In genomic region chrX:19154998-19155397, dm6 we compare ENCODE assay signal across 1 fruit fly cellular context.
TF ChIP-seq lines count a peak whose summit lies in the region.

No protein-coding gene starts in this region.

TF ChIP-seq in whole organism, embryonic, 481 proteins besides CTCF, POLR2A, EP300 and RAD21 (continued from another document and continues in another):
- no peak for TF ChIP-seq Doc3 (GFP tag; IDR thresholded peaks at IDR 0.05; lab: Robert Waterston, UW; ENCODE audit: partially characterized antibody)
- TF ChIP-seq CG3838 (GFP tag; optimal IDR thresholded peaks at IDR 0.05; lab: Kevin White, UChicago): peak; percentile 35
- TF ChIP-seq Ets97D (GFP tag; optimal IDR thresholded peaks at IDR 0.05; lab: Kevin White, UChicago): peak; percentile 70
- peak; percentile 72 for TF ChIP-seq dati (GFP tag; IDR thresholded peaks at IDR 0.05; lab: Robert Waterston, UW)
- peak; percentile 85 to 96 for TF ChIP-seq bsh (GFP tag; optimal IDR thresholded peaks at IDR 0.05; lab: Kevin White, UChicago)
- peak; percentile 73 for TF ChIP-seq kah (GFP tag; optimal IDR thresholded peaks at IDR 0.05; lab: Kevin White, UChicago)
- TF ChIP-seq abd-A (tag; optimal IDR thresholded peaks at IDR 0.05; lab: Kevin White, UChicago): no peak
- no peak for TF ChIP-seq Taf1 (GFP tag; IDR thresholded peaks at IDR 0.05; lab: Robert Waterston, UW)
- peak; percentile 81 for TF ChIP-seq Side (GFP tag; optimal IDR thresholded peaks at IDR 0.05; lab: Kevin White, UChicago)
- TF ChIP-seq CG42726 (GFP tag; IDR thresholded peaks at IDR 0.05; lab: Robert Waterston, UW; ENCODE audit: partially characterized antibody): no peak
- peak; percentile 86 for TF ChIP-seq CG8089 (GFP tag; optimal IDR thresholded peaks at IDR 0.05; lab: Kevin White, UChicago)
- peak in 1 of 2 experiments; percentile 87 for TF ChIP-seq Eip74EF (GFP tag; optimal IDR thresholded peaks at IDR 0.05; lab: Kevin White, UChicago)
- TF ChIP-seq croc (GFP tag; conservative IDR thresholded peaks at IDR 0.05; lab: Robert Waterston, UW): peak; percentile 88
- peak; percentile 21; the same call in 1 of the 3 replicates for TF ChIP-seq z (GFP tag; IDR thresholded peaks at IDR 0.05; lab: Robert Waterston, UW)
- TF ChIP-seq Dp (GFP tag; optimal IDR thresholded peaks at IDR 0.05; lab: Kevin White, UChicago): no peak
- peak; percentile 76 for TF ChIP-seq jing (GFP tag; optimal IDR thresholded peaks at IDR 0.05; lab: Kevin White, UChicago)
- TF ChIP-seq tio (GFP tag; optimal IDR thresholded peaks at IDR 0.05; lab: Kevin White, UChicago): peak; percentile 78
- TF ChIP-seq CG10565 (GFP tag; optimal IDR thresholded peaks at IDR 0.05; lab: Kevin White, UChicago): peak; percentile 63
- peak; percentile 45 for TF ChIP-seq CG15269 (tag; optimal IDR thresholded peaks at IDR 0.05; lab: Kevin White, UChicago)
- peak; percentile 7 for TF ChIP-seq YL-1 (GFP tag; optimal IDR thresholded peaks at IDR 0.05; lab: Kevin White, UChicago)
- peak; percentile 66 for TF ChIP-seq mam (GFP tag; optimal IDR thresholded peaks at IDR 0.05; lab: Kevin White, UChicago)
- peak; percentile 99 for TF ChIP-seq sens (GFP tag; lab: Kevin White, UChicago)
- peak; percentile 87 for TF ChIP-seq CG32772 (GFP tag; IDR thresholded peaks at IDR 0.05; lab: Robert Waterston, UW)
- TF ChIP-seq CG7372 (GFP tag; IDR thresholded peaks at IDR 0.05; lab: Robert Waterston, UW): peak; percentile 56; the same call in 1 of the 2 replicates
- TF ChIP-seq CG11456 (GFP tag; IDR thresholded peaks at IDR 0.05; lab: Robert Waterston, UW): peak; percentile 66; the same call in 1 of the 3 replicates
- TF ChIP-seq MBD-R2 (GFP tag; IDR thresholded peaks at IDR 0.05; lab: Robert Waterston, UW): peak; percentile 41; the same call in 1 of the 2 replicates
- TF ChIP-seq CG6813 (GFP tag; optimal IDR thresholded peaks at IDR 0.05; lab: Kevin White, UChicago): peak; percentile 80
- TF ChIP-seq pros (GFP tag; optimal IDR thresholded peaks at IDR 0.05; lab: Kevin White, UChicago): peak; percentile 50
- TF ChIP-seq CG14965 (GFP tag; optimal IDR thresholded peaks at IDR 0.05; lab: Kevin White, UChicago; ENCODE audit: borderline replicate concordance): peak; percentile 43
- TF ChIP-seq CG12659 (GFP tag; optimal IDR thresholded peaks at IDR 0.05; lab: Kevin White, UChicago): peak; percentile 67
- peak; percentile 67 for TF ChIP-seq B-H1 (GFP tag; IDR thresholded peaks at IDR 0.05; lab: Robert Waterston, UW)
- peak; percentile 81 for TF ChIP-seq sens-2 (GFP tag; IDR thresholded peaks at IDR 0.05; lab: Robert Waterston, UW)
- peak; percentile 44; the same call in 1 of the 2 replicates for TF ChIP-seq CG17612 (GFP tag; IDR thresholded peaks at IDR 0.05; lab: Robert Waterston, UW)
- peak; percentile 87 for TF ChIP-seq Oli (tag; optimal IDR thresholded peaks at IDR 0.05; lab: Kevin White, UChicago)
- TF ChIP-seq Six4 (GFP tag; optimal IDR thresholded peaks at IDR 0.05; lab: Kevin White, UChicago): peak; percentile 82
- TF ChIP-seq insv (GFP tag; optimal IDR thresholded peaks at IDR 0.05; lab: Kevin White, UChicago): no peak
- TF ChIP-seq Rx (GFP tag; IDR thresholded peaks at IDR 0.05; lab: Robert Waterston, UW): peak; percentile 78
- peak; percentile 87 for TF ChIP-seq pb (GFP tag; optimal IDR thresholded peaks at IDR 0.05; lab: Kevin White, UChicago)
- TF ChIP-seq ac (GFP tag; optimal IDR thresholded peaks at IDR 0.05; lab: Kevin White, UChicago): peak; percentile 83
- TF ChIP-seq gsb (GFP tag; IDR thresholded peaks at IDR 0.05; lab: Robert Waterston, UW): no peak
- peak; percentile 73 for TF ChIP-seq CG12155 (GFP tag; optimal IDR thresholded peaks at IDR 0.05; lab: Kevin White, UChicago)
- TF ChIP-seq Optix (GFP tag; IDR thresholded peaks at IDR 0.05; lab: Robert Waterston, UW): peak; percentile 92
- peak in 1 of 2 experiments; percentile 66 for TF ChIP-seq Hr78 (GFP tag; optimal IDR thresholded peaks at IDR 0.05; lab: Kevin White, UChicago)
- TF ChIP-seq bowl (GFP tag; IDR thresholded peaks at IDR 0.05; lab: Robert Waterston, UW): peak; percentile 59; the same call in 1 of the 2 replicates
- TF ChIP-seq CG4730 (GFP tag; IDR thresholded peaks at IDR 0.05; lab: Robert Waterston, UW): peak; percentile 67
- TF ChIP-seq Drgx (GFP tag; IDR thresholded peaks at IDR 0.05; lab: Robert Waterston, UW): peak; percentile 93
- TF ChIP-seq unpg (GFP tag; optimal IDR thresholded peaks at IDR 0.05; lab: Kevin White, UChicago): peak; percentile 90
- peak; percentile 81 for TF ChIP-seq CG3163 (GFP tag; optimal IDR thresholded peaks at IDR 0.05; lab: Kevin White, UChicago)
- TF ChIP-seq tgo (GFP tag; IDR thresholded peaks at IDR 0.05; lab: Robert Waterston, UW): peak; percentile 78
- TF ChIP-seq sc (optimal IDR thresholded peaks at IDR 0.05; lab: Kevin White, UChicago): no peak
- peak; percentile 88 for TF ChIP-seq sc (GFP tag; optimal IDR thresholded peaks at IDR 0.05; lab: Kevin White, UChicago)
- TF ChIP-seq CG8924 (tag; optimal IDR thresholded peaks at IDR 0.05; lab: Kevin White, UChicago): peak; percentile 91
- TF ChIP-seq Bteb2 (GFP tag; optimal IDR thresholded peaks at IDR 0.05; lab: Kevin White, UChicago): peak; percentile 29
- peak; percentile 69 for TF ChIP-seq her (GFP tag; optimal IDR thresholded peaks at IDR 0.05; lab: Kevin White, UChicago)
- no peak for TF ChIP-seq mirr (GFP tag; optimal IDR thresholded peaks at IDR 0.05; lab: Kevin White, UChicago)
- peak; percentile 94 for TF ChIP-seq bab2 (GFP tag; optimal IDR thresholded peaks at IDR 0.05; lab: Kevin White, UChicago)
- TF ChIP-seq Poxn (GFP tag; IDR thresholded peaks at IDR 0.05; lab: Robert Waterston, UW): no peak
- TF ChIP-seq danr (GFP tag; IDR thresholded peaks at IDR 0.05; lab: Robert Waterston, UW): peak; percentile 67
- no peak for TF ChIP-seq prd (optimal IDR thresholded peaks at IDR 0.05; lab: Kevin White, UChicago)
- TF ChIP-seq prd (GFP tag; IDR thresholded peaks at IDR 0.05; lab: Robert Waterston, UW): peak; percentile 93
- TF ChIP-seq CG10462 (GFP tag; optimal IDR thresholded peaks at IDR 0.05; lab: Kevin White, UChicago): peak; percentile 72
- TF ChIP-seq Vsx1 (GFP tag; optimal IDR thresholded peaks at IDR 0.05; lab: Kevin White, UChicago): peak; percentile 45
- TF ChIP-seq dpn (GFP tag; optimal IDR thresholded peaks at IDR 0.05; lab: Kevin White, UChicago): peak; percentile 78 to 83
- no peak for TF ChIP-seq Adf1 (GFP tag; IDR thresholded peaks at IDR 0.05; lab: Robert Waterston, UW)
- peak; percentile 74 for TF ChIP-seq CG4707 (GFP tag; optimal IDR thresholded peaks at IDR 0.05; lab: Kevin White, UChicago)
- peak; percentile 58 for TF ChIP-seq HLH54F (GFP tag; optimal IDR thresholded peaks at IDR 0.05; lab: Kevin White, UChicago)
- TF ChIP-seq CG14050 (GFP tag; IDR thresholded peaks at IDR 0.05; lab: Robert Waterston, UW): peak; percentile 55; the same call in 1 of the 3 replicates
- peak; percentile 84 for TF ChIP-seq ewg (GFP tag; optimal IDR thresholded peaks at IDR 0.05; lab: Kevin White, UChicago)
- no peak for TF ChIP-seq cad (GFP tag; optimal IDR thresholded peaks at IDR 0.05; lab: Kevin White, UChicago)
- TF ChIP-seq nerfin-1 (tag; optimal IDR thresholded peaks at IDR 0.05; lab: Kevin White, UChicago): peak; percentile 83
- no peak for TF ChIP-seq Opbp (GFP tag; IDR thresholded peaks at IDR 0.05; lab: Robert Waterston, UW; ENCODE audit: partially characterized antibody)
- TF ChIP-seq Spps (tag; optimal IDR thresholded peaks at IDR 0.05; lab: Kevin White, UChicago): peak; percentile 91
- no peak for TF ChIP-seq lov (optimal IDR thresholded peaks at IDR 0.05; lab: Kevin White, UChicago)
- TF ChIP-seq lov (GFP tag; IDR thresholded peaks at IDR 0.05; lab: Robert Waterston, UW): peak; percentile 92
- peak; percentile 79 for TF ChIP-seq Antp (GFP tag; optimal IDR thresholded peaks at IDR 0.05; lab: Kevin White, UChicago)
- TF ChIP-seq tna (GFP tag; IDR thresholded peaks at IDR 0.05; lab: Robert Waterston, UW; ENCODE audit: partially characterized antibody): no peak
- peak; percentile 83 for TF ChIP-seq Hr3 (GFP tag; optimal IDR thresholded peaks at IDR 0.05; lab: Kevin White, UChicago)
- peak; percentile 81 for TF ChIP-seq CG5953 (GFP tag; IDR thresholded peaks at IDR 0.05; lab: Robert Waterston, UW)
- TF ChIP-seq CG16779 (GFP tag; IDR thresholded peaks at IDR 0.05; lab: Robert Waterston, UW): no peak
- peak; percentile 8 for TF ChIP-seq CG3281 (GFP tag; optimal IDR thresholded peaks at IDR 0.05; lab: Kevin White, UChicago)
- TF ChIP-seq CG34376 (GFP tag; optimal IDR thresholded peaks at IDR 0.05; lab: Kevin White, UChicago): no peak
- no peak for TF ChIP-seq Dref (GFP tag; IDR thresholded peaks at IDR 0.05; lab: Robert Waterston, UW)
- TF ChIP-seq Fer1 (GFP tag; optimal IDR thresholded peaks at IDR 0.05; lab: Kevin White, UChicago): peak; percentile 25
- peak; percentile 84 for TF ChIP-seq ttk (GFP tag; IDR thresholded peaks at IDR 0.05; lab: Robert Waterston, UW)
- no peak for TF ChIP-seq CG11085 (GFP tag; IDR thresholded peaks at IDR 0.05; lab: Robert Waterston, UW)
- peak; percentile 67 for TF ChIP-seq Nf-YB (GFP tag; optimal IDR thresholded peaks at IDR 0.05; lab: Kevin White, UChicago)
- peak; percentile 62 for TF ChIP-seq trh (GFP tag; optimal IDR thresholded peaks at IDR 0.05; lab: Kevin White, UChicago)
- TF ChIP-seq fd64A (GFP tag; optimal IDR thresholded peaks at IDR 0.05; lab: Kevin White, UChicago): peak; percentile 84
- peak; percentile 51 for TF ChIP-seq nau (GFP tag; optimal IDR thresholded peaks at IDR 0.05; lab: Kevin White, UChicago)
- TF ChIP-seq ind (GFP tag; optimal IDR thresholded peaks at IDR 0.05; lab: Kevin White, UChicago): peak; percentile 71
- no peak for TF ChIP-seq CG14860 (GFP tag; IDR thresholded peaks at IDR 0.05; lab: Robert Waterston, UW; ENCODE audit: partially characterized antibody)
- peak; percentile 67 for TF ChIP-seq ssp (GFP tag; IDR thresholded peaks at IDR 0.05; lab: Robert Waterston, UW)
- peak; percentile 93 for TF ChIP-seq otp (GFP tag; IDR thresholded peaks at IDR 0.05; lab: Robert Waterston, UW)
- TF ChIP-seq Doc2 (GFP tag; IDR thresholded peaks at IDR 0.05; lab: Robert Waterston, UW): no peak
- peak; percentile 67 for TF ChIP-seq ab (GFP tag; optimal IDR thresholded peaks at IDR 0.05; lab: Kevin White, UChicago)
- no peak for TF ChIP-seq unc-4 (GFP tag; IDR thresholded peaks at IDR 0.05; lab: Robert Waterston, UW; ENCODE audit: partially characterized antibody)
- peak; percentile 28 for TF ChIP-seq CG9797 (GFP tag; optimal IDR thresholded peaks at IDR 0.05; lab: Kevin White, UChicago)
- TF ChIP-seq grn (GFP tag; optimal IDR thresholded peaks at IDR 0.05; lab: Kevin White, UChicago): peak; percentile 35
- peak; percentile 72 for TF ChIP-seq crc (GFP tag; optimal IDR thresholded peaks at IDR 0.05; lab: Kevin White, UChicago)
- TF ChIP-seq CG1647 (GFP tag; optimal IDR thresholded peaks at IDR 0.05; lab: Kevin White, UChicago): peak; percentile 55
- TF ChIP-seq CG17359 (tag; optimal IDR thresholded peaks at IDR 0.05; lab: Kevin White, UChicago): peak; percentile 90
- no peak for TF ChIP-seq h (optimal IDR thresholded peaks at IDR 0.05; lab: Kevin White, UChicago)
- peak; percentile 93 for TF ChIP-seq oc (tag; optimal IDR thresholded peaks at IDR 0.05; lab: Kevin White, UChicago)
- TF ChIP-seq pum (GFP tag; optimal IDR thresholded peaks at IDR 0.05; lab: Kevin White, UChicago): peak; percentile 87
- peak; percentile 83 for TF ChIP-seq CG33213 (GFP tag; optimal IDR thresholded peaks at IDR 0.05; lab: Kevin White, UChicago)
- peak; percentile 35 for TF ChIP-seq CG9817 (tag; optimal IDR thresholded peaks at IDR 0.05; lab: Kevin White, UChicago)
- TF ChIP-seq Hmx (GFP tag; optimal IDR thresholded peaks at IDR 0.05; lab: Kevin White, UChicago): no peak
- no peak for TF ChIP-seq HLHmδ (GFP tag; optimal IDR thresholded peaks at IDR 0.05; lab: Kevin White, UChicago)
- peak; percentile 92 for TF ChIP-seq Blimp-1 (GFP tag; optimal IDR thresholded peaks at IDR 0.05; lab: Kevin White, UChicago)
- TF ChIP-seq ash1 (GFP tag; optimal IDR thresholded peaks at IDR 0.05; lab: Kevin White, UChicago): no peak
- TF ChIP-seq vnd (GFP tag; IDR thresholded peaks at IDR 0.05; lab: Robert Waterston, UW; ENCODE audit: partially characterized antibody): no peak
- peak; percentile 62 for TF ChIP-seq CG12104 (GFP tag; optimal IDR thresholded peaks at IDR 0.05; lab: Kevin White, UChicago)
- no peak for TF ChIP-seq CG11696 (GFP tag; IDR thresholded peaks at IDR 0.05; lab: Robert Waterston, UW)
- TF ChIP-seq Aef1 (GFP tag; IDR thresholded peaks at IDR 0.05; lab: Robert Waterston, UW): peak; percentile 56
- peak; percentile 96 for TF ChIP-seq CG10959 (GFP tag; IDR thresholded peaks at IDR 0.05; lab: Robert Waterston, UW)
- peak; percentile 42 for TF ChIP-seq CG7987 (GFP tag; optimal IDR thresholded peaks at IDR 0.05; lab: Kevin White, UChicago)
- TF ChIP-seq CG31224 (GFP tag; IDR thresholded peaks at IDR 0.05; lab: Robert Waterston, UW): peak; percentile 34; the same call in 1 of the 2 replicates
- TF ChIP-seq sqz (GFP tag; optimal IDR thresholded peaks at IDR 0.05; lab: Kevin White, UChicago): peak; percentile 36
- TF ChIP-seq usp (GFP tag; optimal IDR thresholded peaks at IDR 0.05; lab: Kevin White, UChicago): no peak
- no peak for TF ChIP-seq inv (GFP tag; IDR thresholded peaks at IDR 0.05; lab: Robert Waterston, UW; ENCODE audit: partially characterized antibody)
- TF ChIP-seq CG9727 (GFP tag; optimal IDR thresholded peaks at IDR 0.05; lab: Kevin White, UChicago): peak; percentile 94
- TF ChIP-seq fd96Cb (tag; optimal IDR thresholded peaks at IDR 0.05; lab: Kevin White, UChicago): peak; percentile 92
- peak; percentile 82 for TF ChIP-seq CG11398 (GFP tag; optimal IDR thresholded peaks at IDR 0.05; lab: Kevin White, UChicago)
- TF ChIP-seq hkb (optimal IDR thresholded peaks at IDR 0.05; lab: Kevin White, UChicago): no peak
- peak; percentile 79 for TF ChIP-seq hkb (GFP tag; IDR thresholded peaks at IDR 0.05; lab: Robert Waterston, UW)
- peak; percentile 87 for TF ChIP-seq CG2875 (GFP tag; optimal IDR thresholded peaks at IDR 0.05; lab: Kevin White, UChicago)
- TF ChIP-seq tin (GFP tag; optimal IDR thresholded peaks at IDR 0.05; lab: Kevin White, UChicago): peak; percentile 91
- peak; percentile 89 for TF ChIP-seq Dad (GFP tag; optimal IDR thresholded peaks at IDR 0.05; lab: Kevin White, UChicago)
- TF ChIP-seq CG12744 (GFP tag; optimal IDR thresholded peaks at IDR 0.05; lab: Kevin White, UChicago): peak; percentile 73
- peak; percentile 59 for TF ChIP-seq CG5180 (GFP tag; optimal IDR thresholded peaks at IDR 0.05; lab: Kevin White, UChicago)
- peak; percentile 57 for TF ChIP-seq psq (GFP tag; optimal IDR thresholded peaks at IDR 0.05; lab: Kevin White, UChicago)
- peak; percentile 96 for TF ChIP-seq CG1603 (tag; optimal IDR thresholded peaks at IDR 0.05; lab: Kevin White, UChicago)
